Fruit fly (Drosophila melanogaster) whole organism, embryonic: ENCODE data around the gene drn.

Experiments
- Abd-B ChIP-seq: fragments of 200-800 bp; sonication (Bioruptor generic); optimal IDR thresholded peaks from 2 replicates; lab custom pipeline; 2018; ENCODE audit warnings: missing biosample characterization, mild to moderate bottlenecking, missing genetic modification characterization, moderate library complexity
- Asciz ChIP-seq: fragments of 200-800 bp; sonication (Bioruptor generic); optimal IDR thresholded peaks from 2 replicates; lab custom pipeline; 2017; ENCODE audit warnings: missing biosample characterization, mild to moderate bottlenecking, missing genetic modification characterization, missing genetic modification reagents
- CG12155 ChIP-seq: fragments of 200-800 bp; sonication (Bioruptor generic); optimal IDR thresholded peaks from 3 replicates; lab custom pipeline; 2016; ENCODE audit warnings: missing biosample characterization, missing genetic modification characterization
- CG1233 ChIP-seq: fragments of 200-800 bp; sonication (Bioruptor generic); optimal IDR thresholded peaks from 4 replicates; lab custom pipeline; 2018; ENCODE audit warnings: missing biosample characterization, mild to moderate bottlenecking, missing genetic modification characterization
- CG13424 ChIP-seq: fragments of 200-800 bp; sonication (Bioruptor generic); optimal IDR thresholded peaks from 2 replicates; lab custom pipeline; 2019; ENCODE audit warnings: missing biosample characterization, mild to moderate bottlenecking, missing genetic modification characterization, moderate library complexity
- CG15514 ChIP-seq: fragments of 200-800 bp; sonication (Bioruptor generic); optimal IDR thresholded peaks from 3 replicates; lab custom pipeline; 2017; ENCODE audit warnings: missing biosample characterization, missing genetic modification characterization, mild to moderate bottlenecking, moderate library complexity, missing genetic modification reagents
- CG16815 ChIP-seq: fragments of 200-800 bp; sonication (Bioruptor generic); optimal IDR thresholded peaks from 3 replicates; lab custom pipeline; 2017; ENCODE audit warnings: missing biosample characterization, mild to moderate bottlenecking, missing genetic modification characterization
- CG17361 ChIP-seq: fragments of 200-800 bp; sonication (Bioruptor generic); IDR thresholded peaks from 3 replicates; pipeline ENCODE4 v1.3.6; 2022; ENCODE audit warnings: missing biosample characterization, missing genetic modification characterization
- CG17912 ChIP-seq: fragments of 200-800 bp; sonication (Bioruptor generic); optimal IDR thresholded peaks from 2 replicates; lab custom pipeline; 2018; ENCODE audit warnings: missing biosample characterization, mild to moderate bottlenecking, missing genetic modification characterization
- CG2678 ChIP-seq: fragments of 200-800 bp; sonication (Bioruptor generic); optimal IDR thresholded peaks from 3 replicates; lab custom pipeline; 2019; ENCODE audit warnings: missing biosample characterization, mild to moderate bottlenecking, missing genetic modification characterization, moderate library complexity
- CG32532 ChIP-seq: fragments of 200-800 bp; sonication (Bioruptor generic); IDR thresholded peaks from 2 replicates; pipeline ENCODE4 v1.3.6; 2022; ENCODE audit warnings: missing biosample characterization, missing genetic modification characterization
- CG4360 ChIP-seq: fragments of 200-800 bp; sonication (Bioruptor generic); IDR thresholded peaks from 2 replicates; pipeline ENCODE4 v1.3.6; 2022; ENCODE audit warnings: missing biosample characterization, missing genetic modification characterization
- CG8388 ChIP-seq: fragments of 200-800 bp; sonication (Bioruptor generic); optimal IDR thresholded peaks from 2 replicates; lab custom pipeline; 2019; ENCODE audit warnings: missing biosample characterization, mild to moderate bottlenecking, missing genetic modification characterization, moderate library complexity
- CG8765 ChIP-seq: fragments of 200-800 bp; sonication (Bioruptor generic); IDR thresholded peaks from 2 replicates; pipeline ENCODE4 v1.3.6; 2022; ENCODE audit warnings: missing biosample characterization, missing genetic modification characterization
- CG9437 ChIP-seq: fragments of 200-800 bp; sonication (Bioruptor generic); optimal IDR thresholded peaks from 2 replicates; lab custom pipeline; 2018; ENCODE audit warnings: missing biosample characterization, mild to moderate bottlenecking, missing genetic modification characterization
- CTCF ChIP-seq: fragments of 200-800 bp; sonication (Bioruptor generic); optimal IDR thresholded peaks from 2 replicates; lab custom pipeline; 2017; ENCODE audit warnings: missing biosample characterization, mild to moderate bottlenecking, missing genetic modification characterization, moderate library complexity
- Doc2 ChIP-seq: fragments of 200-800 bp; sonication (Bioruptor generic); IDR thresholded peaks from 2 replicates; pipeline ENCODE4 v1.3.6; 2022; ENCODE audit warnings: missing biosample characterization, missing genetic modification characterization
- ERR ChIP-seq: fragments of 200-800 bp; sonication (Bioruptor generic); optimal IDR thresholded peaks from 2 replicates; lab custom pipeline; 2016; ENCODE audit warnings: missing biosample characterization, missing genetic modification characterization
- HHEX ChIP-seq: fragments of 200-800 bp; sonication (Bioruptor generic); optimal IDR thresholded peaks from 3 replicates; lab custom pipeline; 2017; ENCODE audit warnings: missing biosample characterization, mild to moderate bottlenecking, missing genetic modification characterization, missing genetic modification reagents
- HLH54F ChIP-seq: fragments of 200-800 bp; sonication (Bioruptor generic); optimal IDR thresholded peaks from 3 replicates; lab custom pipeline; 2016; ENCODE audit warnings: missing biosample characterization, missing genetic modification characterization
- Hr78 ChIP-seq, 2 experiments: fragments of 200-800 bp in 1 of 2; fragments of >200 bp in 1 of 2; sonication (Bioruptor generic) in 1 of 2; optimal IDR thresholded peaks; 2 replicates each; lab custom pipeline; 2017 to 2019; ENCODE audit warnings: missing biosample characterization in 2 of 2, missing genetic modification characterization in 2 of 2, mild to moderate bottlenecking in 1 of 2, moderate library complexity in 1 of 2
- Mrtf ChIP-seq: fragments of 200-800 bp; sonication (Bioruptor generic); IDR thresholded peaks from 3 replicates; pipeline ENCODE4 v1.3.6; 2022; ENCODE audit warnings: missing biosample characterization, missing genetic modification characterization
- NC2α ChIP-seq: fragments of 200-800 bp; sonication (Bioruptor generic); optimal IDR thresholded peaks from 2 replicates; lab custom pipeline; 2016; ENCODE audit warnings: missing biosample characterization, missing genetic modification characterization
- Rx ChIP-seq: fragments of 200-800 bp; sonication (Bioruptor generic); IDR thresholded peaks from 2 replicates; pipeline ENCODE4 v1.3.6; 2022; ENCODE audit warnings: missing biosample characterization, missing genetic modification characterization
- Side ChIP-seq: fragments of 200-800 bp; sonication (Bioruptor generic); optimal IDR thresholded peaks from 2 replicates; lab custom pipeline; 2016; ENCODE audit warnings: missing biosample characterization, missing genetic modification characterization
- Sox102F ChIP-seq: fragments of 200-800 bp; sonication (Bioruptor generic); optimal IDR thresholded peaks from 2 replicates; lab custom pipeline; 2018; ENCODE audit warnings: missing biosample characterization, mild to moderate bottlenecking, missing genetic modification characterization, moderate library complexity
- Tbp ChIP-seq: fragments of >200 bp; optimal IDR thresholded peaks from 2 replicates; lab custom pipeline; 2018; ENCODE audit warnings: missing biosample characterization, missing genetic modification characterization
- Xrp1 ChIP-seq: fragments of 200-800 bp; sonication (Bioruptor generic); IDR thresholded peaks from 2 replicates; pipeline ENCODE4 v1.3.6; 2022; ENCODE audit warnings: missing biosample characterization, missing genetic modification characterization
- ato ChIP-seq: fragments of 200-800 bp; sonication (Bioruptor generic); IDR thresholded peaks from 2 replicates; pipeline ENCODE4 v1.3.6; 2022; ENCODE audit warnings: missing biosample characterization, missing genetic modification characterization; ENCODE audit not compliant: partially characterized antibody
- bowl ChIP-seq: fragments of 200-800 bp; sonication (Bioruptor generic); IDR thresholded peaks from 2 replicates; pipeline ENCODE4 v1.3.6; 2022; ENCODE audit warnings: missing biosample characterization, missing genetic modification characterization
- chm ChIP-seq: fragments of 200-800 bp; sonication (Bioruptor generic); IDR thresholded peaks from 2 replicates; pipeline ENCODE4 v1.3.6; 2022; ENCODE audit warnings: missing biosample characterization, missing genetic modification characterization
- corto ChIP-seq: fragments of 200-800 bp; sonication (Bioruptor generic); optimal IDR thresholded peaks from 2 replicates; lab custom pipeline; 2016; ENCODE audit warnings: missing biosample characterization, mild to moderate bottlenecking, missing genetic modification characterization, moderate library complexity
- crc ChIP-seq: fragments of 200-800 bp; sonication (Bioruptor generic); optimal IDR thresholded peaks from 2 replicates; lab custom pipeline; 2016; ENCODE audit warnings: missing biosample characterization, missing genetic modification characterization
- dimm ChIP-seq: fragments of 200-800 bp; sonication (Bioruptor generic); IDR thresholded peaks from 2 replicates; pipeline ENCODE4 v1.3.6; 2022; ENCODE audit warnings: missing biosample characterization, missing genetic modification characterization
- disco-r ChIP-seq: fragments of 200-800 bp; sonication (Bioruptor generic); optimal IDR thresholded peaks from 2 replicates; lab custom pipeline; 2016; ENCODE audit warnings: missing biosample characterization, missing genetic modification characterization
- dm ChIP-seq: fragments of 200-800 bp; sonication (Bioruptor generic); optimal IDR thresholded peaks from 3 replicates; lab custom pipeline; 2016; ENCODE audit warnings: missing biosample characterization, missing genetic modification characterization
- dysf ChIP-seq: fragments of 200-800 bp; sonication (Bioruptor generic); IDR thresholded peaks from 3 replicates; pipeline ENCODE4 v1.3.6; 2022; ENCODE audit warnings: missing biosample characterization, missing genetic modification characterization
- hb ChIP-seq: fragments of 200-800 bp; sonication (Bioruptor generic); IDR thresholded peaks from 3 replicates; pipeline ENCODE4 v1.3.6; 2022; ENCODE audit warnings: missing biosample characterization, missing genetic modification characterization; ENCODE audit not compliant: partially characterized antibody
- hkb ChIP-seq, 2 experiments: fragments of 200-800 bp in 1 of 2; fragments of >200 bp in 1 of 2; sonication (Bioruptor generic) in 1 of 2; IDR thresholded peaks in 1 of 2; optimal IDR thresholded peaks in 1 of 2; 2 replicates each; pipeline versions ENCODE4 v1.3.6 to Lab custom; 2017 to 2022; ENCODE audit warnings: missing biosample characterization in 1 of 2, missing genetic modification characterization in 1 of 2
- insv ChIP-seq, 2 experiments: fragments of 200-800 bp; sonication (Bioruptor generic); optimal IDR thresholded peaks; 3 replicates each; lab custom pipeline; 2016 to 2018; ENCODE audit warnings: missing biosample characterization in 2 of 2, missing genetic modification characterization in 2 of 2
- inv ChIP-seq: fragments of 200-800 bp; sonication (Bioruptor generic); IDR thresholded peaks from 2 replicates; pipeline ENCODE4 v1.3.6; 2022; ENCODE audit warnings: missing biosample characterization, missing genetic modification characterization; ENCODE audit not compliant: partially characterized antibody
- klu ChIP-seq: fragments of 200-800 bp; sonication (Bioruptor generic); IDR thresholded peaks from 2 replicates; pipeline ENCODE4 v1.3.6; 2022; ENCODE audit warnings: missing biosample characterization, missing genetic modification characterization
- lilli ChIP-seq: fragments of 200-800 bp; sonication (Bioruptor generic); optimal IDR thresholded peaks from 3 replicates; lab custom pipeline; 2016; ENCODE audit warnings: missing biosample characterization, missing genetic modification characterization
- nau ChIP-seq: fragments of 200-800 bp; sonication (Bioruptor generic); optimal IDR thresholded peaks from 3 replicates; lab custom pipeline; 2017; ENCODE audit warnings: missing biosample characterization, mild to moderate bottlenecking, missing genetic modification characterization, missing genetic modification reagents
- nerfin-2 ChIP-seq: fragments of 200-800 bp; sonication (Bioruptor generic); IDR thresholded peaks from 2 replicates; pipeline ENCODE4 v1.3.6; 2022; ENCODE audit warnings: missing biosample characterization, missing genetic modification characterization; ENCODE audit not compliant: partially characterized antibody
- run ChIP-seq: fragments of 200-800 bp; sonication (Bioruptor generic); optimal IDR thresholded peaks from 3 replicates; lab custom pipeline; 2018; ENCODE audit warnings: missing biosample characterization, mild to moderate bottlenecking, missing genetic modification characterization
- shn ChIP-seq: fragments of 200-800 bp; sonication (Bioruptor generic); optimal IDR thresholded peaks from 3 replicates; lab custom pipeline; 2016; ENCODE audit warnings: missing biosample characterization, missing genetic modification characterization
- tx ChIP-seq: fragments of 200-800 bp; sonication (Bioruptor generic); optimal IDR thresholded peaks from 2 replicates; lab custom pipeline; 2016; ENCODE audit warnings: missing biosample characterization, missing genetic modification characterization
- vfl ChIP-seq: fragments of 200-800 bp; sonication (Bioruptor generic); optimal IDR thresholded peaks from 2 replicates; lab custom pipeline; 2016; ENCODE audit warnings: missing biosample characterization, missing genetic modification characterization
- yki ChIP-seq: fragments of >200 bp; optimal IDR thresholded peaks from 3 replicates; lab custom pipeline; 2018

drn gene

DNA sequence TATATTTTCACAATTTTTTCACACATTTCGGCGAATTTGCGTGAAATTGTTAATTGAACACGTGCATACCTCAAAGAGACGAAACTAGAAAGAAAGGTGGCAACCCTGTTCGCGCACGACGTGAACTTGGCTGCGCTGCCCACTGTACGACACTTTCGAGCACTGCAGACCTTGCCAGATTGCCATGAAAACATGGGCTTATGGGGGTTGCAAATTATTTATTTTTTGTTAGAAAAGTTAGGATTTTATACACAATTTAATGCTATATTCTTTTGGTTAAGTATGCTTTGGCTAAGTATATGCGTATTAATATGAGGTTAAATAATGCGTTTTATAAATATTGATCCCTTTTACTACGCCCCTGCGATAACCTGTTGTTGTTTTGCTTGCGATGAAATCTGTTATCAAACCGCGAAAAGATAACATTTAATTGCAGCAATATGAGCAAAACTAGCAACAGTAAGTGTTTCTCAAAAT is 61.1 kb downstream of the drn start, which contains the start of the genes RpL34b and CG8132 (continued):
- TF ChIP-seq corto (GFP tag; lab: Kevin White, UChicago) (peak; percentile 88), CG16815 (GFP tag; lab: Kevin White, UChicago) (peak; percentile 95), CG13424 (peak; percentile 97), CG8388 (GFP tag; lab: Kevin White, UChicago) (peak; percentile 94), inv (GFP tag; lab: Robert Waterston, UW) (peak; percentile 34; the same call in 1 of the 2 replicates), Rx (GFP tag; lab: Robert Waterston, UW) (peak; percentile 96), lilli (peak; percentile 97), HHEX (GFP tag; lab: Kevin White, UChicago) (peak; percentile 96), klu (GFP tag; lab: Robert Waterston, UW) (peak; percentile 94), CTCF (GFP tag; lab: Kevin White, UChicago) (peak; percentile 50), insv (GFP tag; optimal IDR thresholded peaks at IDR 0.05; lab: Kevin White, UChicago) (peak in 1 of 2 experiments; percentile 87), vfl (GFP tag; lab: Kevin White, UChicago) (peak; percentile 98), disco-r (GFP tag; lab: Kevin White, UChicago) (peak; percentile 95)

dm6 chr3R:9404104-9404512 is 64.1 kb downstream of the drn start, which contains the start of the genes CG9356, BBIP1 and CG8135:
Gene CG9356 (minus strand): TSS chr3R:9404269.
Gene BBIP1 (plus strand): TSS chr3R:9404385.
Gene CG8135 (plus strand): TSS chr3R:9404385.
- TF ChIP-seq Tbp (GFP tag; lab: Kevin White, UChicago) (no peak), ERR (GFP tag; lab: Kevin White, UChicago) (peak; percentile 82), crc (GFP tag; lab: Kevin White, UChicago) (peak; percentile 61), Xrp1 (GFP tag; lab: Robert Waterston, UW) (peak; percentile 75), CG17361 (no peak; the same call in 1 of the 3 replicates), Abd-B (GFP tag; lab: Kevin White, UChicago) (peak; percentile 61), Asciz (no peak), CG8765 (GFP tag; lab: Robert Waterston, UW) (peak; percentile 40; the same call in 1 of the 2 replicates), dm (peak; percentile 73), CG1233 (GFP tag; lab: Kevin White, UChicago) (peak; percentile 2), NC2α (GFP tag; lab: Kevin White, UChicago) (peak; percentile 65), hkb (optimal IDR thresholded peaks at IDR 0.05; lab: Kevin White, UChicago) (peak; percentile 88), hkb (GFP tag; IDR thresholded peaks at IDR 0.05; lab: Robert Waterston, UW) (peak; percentile 76), tx (GFP tag; lab: Kevin White, UChicago) (peak; percentile 81), dimm (GFP tag; lab: Robert Waterston, UW) (no peak), run (tag; lab: Kevin White, UChicago) (no peak), hb (no peak), CG12155 (GFP tag; lab: Kevin White, UChicago) (peak; percentile 81), dysf (GFP tag; lab: Robert Waterston, UW) (peak; percentile 59; the same call in 1 of the 3 replicates), CG32532 (GFP tag; lab: Robert Waterston, UW) (peak; percentile 74), CG17912 (no peak), Sox102F (no peak), ato (GFP tag; lab: Robert Waterston, UW) (no peak), nau (GFP tag; lab: Kevin White, UChicago) (no peak), Doc2 (GFP tag; lab: Robert Waterston, UW) (no peak), nerfin-2 (GFP tag; lab: Robert Waterston, UW) (no peak), Mrtf (GFP tag; lab: Robert Waterston, UW) (no peak), CG15514 (peak; percentile 91), Side (GFP tag; lab: Kevin White, UChicago) (peak; percentile 80), HLH54F (GFP tag; lab: Kevin White, UChicago) (peak; percentile 87), chm (GFP tag; lab: Robert Waterston, UW) (no peak), CG2678 (tag; lab: Kevin White, UChicago) (no peak), yki (lab: Kevin White, UChicago) (no peak), bowl (GFP tag; lab: Robert Waterston, UW) (no peak), Hr78 (GFP tag; optimal IDR thresholded peaks at IDR 0.05; lab: Kevin White, UChicago) (no peak), CG4360 (GFP tag; lab: Robert Waterston, UW) (peak; percentile 36; the same call in 1 of the 2 replicates), CG9437 (no peak), shn (peak; percentile 57)
